Fruit fly (Drosophila melanogaster): ENCODE data around the gene pie.

pie gene

dm6 chr2L:10381890-10382450 lies 40.6 kb downstream of the pie start, which contains the start of gene CG5096 (continued):
- TF ChIP-seq sisA (GFP tag; IDR thresholded peaks at IDR 0.05) (peak; percentile 72; the same call in 1 of the 2 replicates), CG6854 (GFP tag; optimal IDR thresholded peaks at IDR 0.05) (peak; percentile 89), Usf (GFP tag; optimal IDR thresholded peaks at IDR 0.05) (peak; percentile 49), nom (GFP tag; optimal IDR thresholded peaks at IDR 0.05) (no peak), CG17359 (tag; optimal IDR thresholded peaks at IDR 0.05) (peak; percentile 94), Pdp1 (GFP tag; optimal IDR thresholded peaks at IDR 0.05) (peak; percentile 78 to 79), Sin3A (optimal IDR thresholded peaks at IDR 0.05) (no peak), CG8089 (GFP tag; optimal IDR thresholded peaks at IDR 0.05) (peak; percentile 64), CG1792 (GFP tag; optimal IDR thresholded peaks at IDR 0.05) (peak; percentile 78), CG6765 (GFP tag; optimal IDR thresholded peaks at IDR 0.05) (peak; percentile 83), fd96Cb (tag; optimal IDR thresholded peaks at IDR 0.05) (peak; percentile 84), Camta (GFP tag; optimal IDR thresholded peaks at IDR 0.05) (peak; percentile 78), sens (GFP tag) (peak; percentile 92), CG4820 (GFP tag; optimal IDR thresholded peaks at IDR 0.05) (peak; percentile 67), CG10321 (GFP tag; IDR thresholded peaks at IDR 0.05) (peak; percentile 59; the same call in 1 of the 2 replicates), Bdp1 (GFP tag; optimal IDR thresholded peaks at IDR 0.05) (no peak), CG4617 (GFP tag; optimal IDR thresholded peaks at IDR 0.05; ENCODE audit: borderline replicate concordance) (peak; percentile 45), CG10654 (GFP tag; optimal IDR thresholded peaks at IDR 0.05) (peak; percentile 67), CG32532 (GFP tag; IDR thresholded peaks at IDR 0.05) (peak; percentile 89), cato (GFP tag; optimal IDR thresholded peaks at IDR 0.05; ENCODE audit: borderline replicate concordance) (peak; percentile 50), lilli (GFP tag; optimal IDR thresholded peaks at IDR 0.05) (peak; percentile 93), so (GFP tag; IDR thresholded peaks at IDR 0.05) (peak; percentile 93), Bgb (GFP tag; IDR thresholded peaks at IDR 0.05; ENCODE audit: partially characterized antibody) (no peak), MESR4 (GFP tag; optimal IDR thresholded peaks at IDR 0.05) (peak; percentile 26), sd (tag; optimal IDR thresholded peaks at IDR 0.05) (peak; percentile 91), HHEX (GFP tag; optimal IDR thresholded peaks at IDR 0.05) (peak; percentile 90), CkIIα-i1 (GFP tag; IDR thresholded peaks at IDR 0.05) (no peak), CG18764 (GFP tag; optimal IDR thresholded peaks at IDR 0.05) (peak; percentile 68), Opbp (GFP tag; IDR thresholded peaks at IDR 0.05; ENCODE audit: partially characterized antibody) (no peak), Dad (GFP tag; optimal IDR thresholded peaks at IDR 0.05) (peak; percentile 51), CG12942 (GFP tag; optimal IDR thresholded peaks at IDR 0.05) (peak; percentile 76), slou (GFP tag; optimal IDR thresholded peaks at IDR 0.05) (peak; percentile 10), zfh2 (GFP tag; optimal IDR thresholded peaks at IDR 0.05) (peak; percentile 67), Scr (GFP tag; IDR thresholded peaks at IDR 0.05; ENCODE audit: partially characterized antibody) (no peak), CG8388 (GFP tag; optimal IDR thresholded peaks at IDR 0.05) (peak; percentile 82), ERR (GFP tag; optimal IDR thresholded peaks at IDR 0.05) (peak; percentile 77), hkb (optimal IDR thresholded peaks at IDR 0.05) (no peak), hkb (GFP tag; IDR thresholded peaks at IDR 0.05) (peak; percentile 96), CHES-1-like (GFP tag; optimal IDR thresholded peaks at IDR 0.05) (peak; percentile 62), CG12744 (GFP tag; optimal IDR thresholded peaks at IDR 0.05) (peak; percentile 82), CG6175 (GFP tag; IDR thresholded peaks at IDR 0.05) (peak; percentile 63; the same call in 1 of the 3 replicates), Dref (GFP tag; IDR thresholded peaks at IDR 0.05) (no peak), CG11723 (GFP tag; optimal IDR thresholded peaks at IDR 0.05) (peak; percentile 70), CG8281 (tag; optimal IDR thresholded peaks at IDR 0.05) (peak; percentile 72), CG16863 (GFP tag; optimal IDR thresholded peaks at IDR 0.05) (peak; percentile 71), abd-A (tag; optimal IDR thresholded peaks at IDR 0.05) (no peak), eve (GFP tag; optimal IDR thresholded peaks at IDR 0.05) (peak in 1 of 2 experiments; percentile 78), CG12071 (GFP tag; optimal IDR thresholded peaks at IDR 0.05) (no peak), trh (GFP tag; optimal IDR thresholded peaks at IDR 0.05) (peak; percentile 51), GATAe (GFP tag; conservative IDR thresholded peaks at IDR 0.05) (peak; percentile 100), jigr1 (GFP tag; IDR thresholded peaks at IDR 0.05) (0 out of 3 replicates have a peak, but pooled peaks have one; percentile 47)
